Worm (Caenorhabditis elegans): ENCODE measurements around the gene F10G7.9.

DNA sequence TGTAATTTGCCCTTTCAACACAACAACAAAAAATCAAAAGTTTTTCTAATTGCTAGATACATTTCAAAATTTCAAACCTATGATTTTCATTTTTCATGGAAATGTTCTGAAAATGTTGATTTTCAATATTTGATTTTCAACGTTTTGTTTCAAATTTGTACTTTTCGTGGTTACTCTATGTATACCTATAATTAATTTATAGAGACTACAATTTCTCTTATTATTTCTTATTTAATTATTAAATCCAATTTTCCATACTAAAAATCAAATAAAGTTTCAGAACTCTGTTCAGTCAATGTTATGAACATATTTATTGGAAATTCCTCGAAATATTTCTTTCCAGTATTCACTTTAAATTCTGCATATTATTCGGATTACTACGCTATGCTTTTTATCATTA is 19.3 kb downstream of the F10G7.9 start, which contains the start of gene sre-39:
- TF ChIP-seq F16B12.6 (tag; optimal IDR thresholded peaks at IDR 0.05) (no peak), nhr-12 (tag; optimal IDR thresholded peaks at IDR 0.05) (no peak), sup-37 (GFP tag; optimal IDR thresholded peaks at IDR 0.05) (no peak), nhr-76 (tag; optimal IDR thresholded peaks at IDR 0.05) (no peak), lin-15B (tag; optimal IDR thresholded peaks at IDR 0.05) (no peak), nhr-47 (tag; optimal IDR thresholded peaks at IDR 0.05) (no peak), rnt-1 (tag; optimal IDR thresholded peaks at IDR 0.05) (no peak), lsy-2 (tag; optimal IDR thresholded peaks at IDR 0.05) (no peak), mdl-1 (tag; optimal IDR thresholded peaks at IDR 0.05) (no peak)
